Worm (Caenorhabditis elegans) whole organism, early embryonic: ENCODE measurements around the gene F58D12.1.

Experiments
- F13C5.2 ChIP-seq: sonication (generic microtip); optimal IDR thresholded peaks from 2 replicates; lab custom pipeline; 2017; ENCODE audit warnings: mild to moderate bottlenecking, missing genetic modification characterization, inconsistent platforms, missing compliant biosample characterization
- ama-1 ChIP-seq: fragments of 150-350 bp; optimal IDR thresholded peaks from 2 replicates; lab custom pipeline; 2014
- ceh-36 ChIP-seq: sonication (generic microtip); optimal IDR thresholded peaks from 2 replicates; lab custom pipeline; 2016; ENCODE audit warnings: missing genetic modification characterization, inconsistent platforms, missing compliant biosample characterization
- flt-1 ChIP-seq: fragments of 200-800 bp; sonication (Bioruptor generic); IDR thresholded peaks from 2 replicates; pipeline ENCODE4 v1.3.6; 2022; ENCODE audit warnings: missing genetic modification characterization, missing compliant biosample characterization
- hmbx-1 ChIP-seq: sonication (generic microtip); optimal IDR thresholded peaks from 2 replicates; lab custom pipeline; 2016; ENCODE audit warnings: mild to moderate bottlenecking, missing genetic modification characterization, missing compliant biosample characterization
- sea-1 ChIP-seq: fragments of 200-800 bp; sonication (Bioruptor generic); conservative IDR thresholded peaks from 2 replicates; pipeline ENCODE4 v1.3.6; 2022; ENCODE audit warnings: missing genetic modification characterization, missing compliant biosample characterization
- tbx-11 ChIP-seq: fragments of 200-800 bp; sonication (Bioruptor generic); IDR thresholded peaks from 2 replicates; pipeline ENCODE4 v1.3.6; 2022; ENCODE audit warnings: missing genetic modification characterization, missing compliant biosample characterization
- tbx-37 ChIP-seq: fragments of 200-800 bp; sonication (Bioruptor generic); conservative IDR thresholded peaks from 2 replicates; pipeline ENCODE4 v1.3.6; 2022; ENCODE audit warnings: missing genetic modification reagents, missing genetic modification characterization, missing compliant biosample characterization

DNA sequence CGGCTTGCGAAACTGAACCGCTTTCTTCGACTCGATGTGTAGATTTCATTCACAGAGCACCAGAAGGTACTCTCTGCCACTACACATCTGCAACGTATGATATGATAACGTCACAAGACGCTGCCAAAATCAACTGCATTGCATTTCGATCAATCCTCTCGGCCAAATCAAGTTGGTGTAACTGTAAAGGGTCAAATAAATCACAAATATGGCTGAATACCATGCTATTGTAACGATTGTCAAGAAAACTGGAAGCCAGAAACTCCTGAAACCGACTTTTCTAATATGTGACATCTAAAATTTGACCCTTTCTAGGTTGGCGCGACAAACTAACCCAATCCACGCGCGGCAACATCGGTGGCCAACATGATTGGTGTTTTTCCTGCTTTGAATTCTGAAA, 39.4 kb upstream of the F58D12.1 start:
- no peak for TF ChIP-seq tbx-37 (GFP tag; lab: Robert Waterston, UW)
- no peak for TF ChIP-seq F13C5.2
- TF ChIP-seq ama-1 (lab: Kevin White, UChicago): no peak
- TF ChIP-seq ceh-36 (tag; lab: Kevin White, UChicago): no peak
- no peak for TF ChIP-seq flt-1 (GFP tag; lab: Robert Waterston, UW)
- no peak for TF ChIP-seq tbx-11 (GFP tag; lab: Robert Waterston, UW)
- TF ChIP-seq sea-1 (GFP tag; lab: Robert Waterston, UW): no peak
- no peak for TF ChIP-seq hmbx-1 (tag; lab: Kevin White, UChicago)
